Fruit fly (Drosophila melanogaster) whole organism, wandering third instar larva: Measurements from ENCODE around the gene ru.

Experiments
- Abd-B ChIP-seq: fragments of >200 bp; optimal IDR thresholded peaks from 2 replicates; lab custom pipeline; 2017; ENCODE audit warnings: missing biosample characterization, missing genetic modification characterization
- CG32264 ChIP-seq: fragments of 200-800 bp; sonication (Bioruptor generic); optimal IDR thresholded peaks from 2 replicates; lab custom pipeline; 2016; ENCODE audit warnings: missing biosample characterization, missing genetic modification characterization
- CG9705 ChIP-seq: fragments of 200-800 bp; sonication (Bioruptor generic); optimal IDR thresholded peaks from 2 replicates; lab custom pipeline; 2018; ENCODE audit warnings: missing biosample characterization, mild to moderate bottlenecking, missing genetic modification characterization
- CrebA ChIP-seq: fragments of 200-800 bp; sonication (Bioruptor generic); optimal IDR thresholded peaks from 2 replicates; lab custom pipeline; 2016; ENCODE audit warnings: missing biosample characterization, mild to moderate bottlenecking, missing genetic modification characterization, borderline replicate concordance
- Dfd ChIP-seq: fragments of >200 bp; optimal IDR thresholded peaks from 2 replicates; lab custom pipeline; 2017; ENCODE audit warnings: missing biosample characterization, missing genetic modification characterization
- Dif ChIP-seq: fragments of 200-275, 200-300 bp; sonication (Bioruptor generic); optimal IDR thresholded peaks from 2 replicates; lab custom pipeline; 2018; ENCODE audit warnings: missing biosample characterization, missing genetic modification characterization; ENCODE audit not compliant: partially characterized antibody
- GATAd ChIP-seq: sonication (Bioruptor generic); optimal IDR thresholded peaks from 2 replicates; lab custom pipeline; 2016; ENCODE audit warnings: missing biosample characterization, missing genetic modification characterization
- HLH106 ChIP-seq: fragments of 200-800 bp; optimal IDR thresholded peaks from 3 replicates; lab custom pipeline; 2019; ENCODE audit warnings: missing biosample characterization, mild to moderate bottlenecking, missing genetic modification characterization, moderate library complexity
- Hnf4 ChIP-seq: fragments of 200-800 bp; sonication (Bioruptor generic); optimal IDR thresholded peaks from 2 replicates; lab custom pipeline; 2016; ENCODE audit warnings: missing biosample characterization, mild to moderate bottlenecking, missing genetic modification characterization
- Hr78 ChIP-seq: fragments of >200 bp; optimal IDR thresholded peaks from 2 replicates; lab custom pipeline; 2017; ENCODE audit warnings: missing biosample characterization, missing genetic modification characterization
- Hr83 ChIP-seq: fragments of 200-300 bp; sonication (Bioruptor generic); optimal IDR thresholded peaks from 2 replicates; lab custom pipeline; 2016; ENCODE audit warnings: missing biosample characterization, mild to moderate bottlenecking, missing genetic modification characterization, moderate library complexity; ENCODE audit not compliant: poor library complexity, severe bottlenecking
- Jra ChIP-seq: sonication (Bioruptor generic); optimal IDR thresholded peaks from 2 replicates; lab custom pipeline; 2016; ENCODE audit warnings: missing biosample characterization, missing genetic modification characterization
- Mio ChIP-seq: sonication (Bioruptor generic); optimal IDR thresholded peaks from 2 replicates; lab custom pipeline; 2016; ENCODE audit warnings: missing biosample characterization, missing genetic modification characterization
- Myc ChIP-seq: fragments of >200 bp; optimal IDR thresholded peaks from 2 replicates; lab custom pipeline; 2017
- N ChIP-seq: fragments of >200 bp; optimal IDR thresholded peaks from 2 replicates; lab custom pipeline; 2018; ENCODE audit warnings: missing biosample characterization, missing external identifiers, missing genetic modification characterization
- OdsH ChIP-seq: fragments of 200-800 bp; sonication (Bioruptor generic); optimal IDR thresholded peaks from 2 replicates; lab custom pipeline; 2016; ENCODE audit warnings: missing biosample characterization, mild to moderate bottlenecking, missing genetic modification characterization
- Rel ChIP-seq, 2 experiments: fragments of 200-800 bp; sonication (Bioruptor generic) in 1 of 2; optimal IDR thresholded peaks; 2 replicates in 1 of 2; 3 replicates in 1 of 2; lab custom pipeline; 2016 to 2019; ENCODE audit warnings: mild to moderate bottlenecking in 2 of 2, missing biosample characterization in 2 of 2, missing genetic modification characterization in 2 of 2, moderate library complexity in 1 of 2
- Sp1 ChIP-seq: fragments of 200-800 bp; sonication (Bioruptor generic); optimal IDR thresholded peaks from 3 replicates; lab custom pipeline; 2019; ENCODE audit warnings: missing biosample characterization, mild to moderate bottlenecking, missing genetic modification characterization, moderate library complexity
- Vsx2 ChIP-seq: fragments of 200-300, 225-300 bp; sonication (Bioruptor generic); optimal IDR thresholded peaks from 2 replicates; lab custom pipeline; 2018; ENCODE audit warnings: missing biosample characterization, missing genetic modification characterization; ENCODE audit not compliant: partially characterized antibody
- br ChIP-seq: fragments of 200-800 bp; sonication (Bioruptor generic); optimal IDR thresholded peaks from 2 replicates; lab custom pipeline; 2016; ENCODE audit warnings: missing biosample characterization, missing genetic modification characterization
- brk ChIP-seq: fragments of 200-800 bp; sonication (Bioruptor generic); optimal IDR thresholded peaks from 2 replicates; lab custom pipeline; 2016; ENCODE audit warnings: missing biosample characterization, mild to moderate bottlenecking, missing genetic modification characterization
- dl ChIP-seq, 2 experiments: fragments of 175-275, 200-275 bp in 1 of 2; fragments of 200-275 bp in 1 of 2; sonication (Bioruptor generic); optimal IDR thresholded peaks; lab custom pipeline; 2018; ENCODE audit warnings: mild to moderate bottlenecking in 2 of 2, missing biosample characterization in 2 of 2, missing genetic modification characterization in 2 of 2, moderate library complexity in 2 of 2; ENCODE audit not compliant: partially characterized antibody in 2 of 2, insufficient read depth in 1 of 2
- dmrt93B ChIP-seq: fragments of 200-800 bp; sonication (Bioruptor generic); optimal IDR thresholded peaks from 2 replicates; lab custom pipeline; 2018; ENCODE audit warnings: missing biosample characterization, mild to moderate bottlenecking, missing genetic modification characterization
- dsf ChIP-seq: sonication (Bioruptor generic); optimal IDR thresholded peaks from 2 replicates; lab custom pipeline; 2016; ENCODE audit warnings: missing biosample characterization, missing genetic modification characterization, borderline replicate concordance
- ey ChIP-seq: fragments of 200-800 bp; sonication (Bioruptor generic); optimal IDR thresholded peaks from 2 replicates; lab custom pipeline; 2016; ENCODE audit warnings: missing biosample characterization, missing genetic modification characterization
- foxo ChIP-seq, 2 experiments: fragments of 200-800 bp; sonication (Bioruptor generic); optimal IDR thresholded peaks; 2 replicates in 1 of 2; 3 replicates in 1 of 2; lab custom pipeline; 2016 to 2017; ENCODE audit warnings: missing biosample characterization in 2 of 2, missing genetic modification characterization in 2 of 2
- fru ChIP-seq: fragments of 200-800 bp; sonication (Bioruptor generic); optimal IDR thresholded peaks from 3 replicates; lab custom pipeline; 2016; ENCODE audit warnings: missing biosample characterization, mild to moderate bottlenecking, missing genetic modification characterization
- h ChIP-seq: fragments of 200-800 bp; sonication (Bioruptor generic); optimal IDR thresholded peaks from 3 replicates; lab custom pipeline; 2016; ENCODE audit warnings: missing biosample characterization, mild to moderate bottlenecking, missing genetic modification characterization
- jim ChIP-seq: fragments of 175-275, 200-325 bp; sonication (Bioruptor generic); optimal IDR thresholded peaks from 2 replicates; lab custom pipeline; 2016; ENCODE audit warnings: missing biosample characterization, mild to moderate bottlenecking, missing genetic modification characterization
- lola ChIP-seq: fragments of >200 bp; optimal IDR thresholded peaks from 2 replicates; lab custom pipeline; 2017; ENCODE audit warnings: missing biosample characterization, missing genetic modification characterization
- pan ChIP-seq: fragments of >200 bp; optimal IDR thresholded peaks from 2 replicates; lab custom pipeline; 2017
- psq ChIP-seq: fragments of 200-800 bp; sonication (Bioruptor generic); optimal IDR thresholded peaks from 3 replicates; lab custom pipeline; 2017; ENCODE audit warnings: missing biosample characterization, mild to moderate bottlenecking, missing genetic modification characterization, moderate library complexity
- rgr ChIP-seq: fragments of 200-800 bp; sonication (Bioruptor generic); optimal IDR thresholded peaks from 3 replicates; lab custom pipeline; 2016; ENCODE audit warnings: missing biosample characterization, mild to moderate bottlenecking, missing genetic modification characterization
- sage ChIP-seq: fragments of 200-800 bp; sonication (Bioruptor generic); optimal IDR thresholded peaks from 2 replicates; lab custom pipeline; 2016; ENCODE audit warnings: missing biosample characterization, mild to moderate bottlenecking, missing genetic modification characterization
- sv ChIP-seq: fragments of 200-800 bp; sonication (Bioruptor generic); optimal IDR thresholded peaks from 3 replicates; lab custom pipeline; 2016; ENCODE audit warnings: missing biosample characterization, missing genetic modification characterization
- tai ChIP-seq: sonication (Bioruptor generic); optimal IDR thresholded peaks from 2 replicates; lab custom pipeline; 2016; ENCODE audit warnings: missing biosample characterization, missing genetic modification characterization
- usp ChIP-seq: fragments of >200 bp; optimal IDR thresholded peaks from 2 replicates; lab custom pipeline; 2017; ENCODE audit warnings: missing biosample characterization, missing genetic modification characterization
- woc ChIP-seq: sonication (Bioruptor generic); optimal IDR thresholded peaks from 2 replicates; lab custom pipeline; 2016; ENCODE audit warnings: missing biosample characterization, mild to moderate bottlenecking, missing genetic modification characterization

The ru gene

DNA sequence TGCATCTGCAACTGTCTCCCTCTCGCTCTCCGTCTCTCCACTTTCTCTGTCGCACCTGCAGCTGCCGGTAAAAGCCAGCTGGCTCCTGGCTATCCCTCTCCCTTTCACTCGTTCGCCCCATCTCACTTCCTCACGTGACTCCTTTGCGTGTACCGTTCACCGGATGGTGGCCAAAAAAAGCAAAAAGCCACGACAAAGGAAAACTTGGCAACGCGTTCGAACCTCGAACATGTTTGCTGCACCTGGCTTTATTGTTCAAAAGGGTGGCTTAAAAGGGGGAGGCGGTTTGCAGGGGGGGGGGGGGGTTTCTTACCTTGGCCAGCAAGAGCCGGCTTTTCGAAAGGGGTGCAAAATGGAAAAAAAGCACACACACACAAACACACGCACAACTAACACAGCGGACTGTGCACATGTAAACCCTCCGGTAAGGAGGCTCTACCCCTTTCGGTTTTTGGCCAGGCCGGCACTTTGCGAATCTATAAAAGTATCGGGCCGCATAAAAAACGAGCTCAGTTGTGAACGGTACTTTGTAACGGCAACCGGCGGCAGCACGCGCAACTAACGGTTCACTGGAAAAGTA, at the start of gene ru:
ru (plus strand) TSS at position 530 of the 580 bp plus-strand sequence.
- TF ChIP-seq Vsx2 (GFP tag; lab: Kevin White, UChicago) (no peak), usp (no peak), Mio (GFP tag; lab: Kevin White, UChicago) (no peak), Dfd (GFP tag; lab: Kevin White, UChicago) (no peak), sage (GFP tag; lab: Kevin White, UChicago) (no peak), Myc (lab: Kevin White, UChicago) (no peak), CG9705 (no peak), tai (no peak), ey (GFP tag; lab: Kevin White, UChicago) (no peak), pan (lab: Kevin White, UChicago) (no peak), Rel (GFP tag; optimal IDR thresholded peaks at IDR 0.05; lab: Kevin White, UChicago) (no peak), Rel (tag; optimal IDR thresholded peaks at IDR 0.05; lab: Kevin White, UChicago) (no peak), N (GFP tag; lab: Kevin White, UChicago) (no peak), psq (GFP tag; lab: Kevin White, UChicago) (no peak)

DNA sequence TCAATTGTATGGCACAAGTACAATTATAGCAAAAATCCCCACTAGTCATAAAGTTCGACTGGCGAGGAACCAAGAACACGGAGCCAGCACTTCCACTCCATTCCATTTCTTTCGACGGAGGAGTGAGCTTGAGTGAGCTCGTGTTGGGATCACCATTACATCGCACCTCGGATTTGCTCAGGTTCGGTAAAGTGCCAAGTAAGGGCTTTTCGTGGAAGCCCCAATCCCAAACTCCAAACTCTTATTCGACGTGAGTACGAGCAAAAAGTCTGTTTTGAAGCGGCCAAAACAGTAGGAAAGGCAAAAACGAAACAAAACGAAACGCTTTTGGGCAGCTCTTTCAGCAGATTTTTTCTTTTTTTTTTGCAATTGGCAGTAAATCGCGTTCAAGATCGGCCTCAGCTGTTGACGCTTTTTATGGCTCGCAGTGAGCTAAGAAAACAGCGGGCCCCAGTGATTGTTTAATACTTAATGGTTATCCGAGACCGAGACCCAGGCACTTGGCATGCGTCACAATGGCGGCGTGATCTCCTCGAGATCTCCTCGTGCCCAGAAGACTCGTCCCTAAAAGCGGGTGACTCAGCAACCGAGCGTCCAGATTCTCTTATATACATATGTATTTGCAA, 49.4 kb upstream of the ru start:
- TF ChIP-seq CG32264 (GFP tag; lab: Kevin White, UChicago) = peak; percentile 30
- no peak for TF ChIP-seq lola
- no peak for TF ChIP-seq foxo (GFP tag; optimal IDR thresholded peaks at IDR 0.05; lab: Kevin White, UChicago)
- no peak for TF ChIP-seq Myc (lab: Kevin White, UChicago)
- TF ChIP-seq Sp1 (GFP tag; lab: Kevin White, UChicago) = peak; percentile 32
- TF ChIP-seq dmrt93B (GFP tag; lab: Kevin White, UChicago) = no peak
- peak; percentile 71 for TF ChIP-seq h (GFP tag; lab: Kevin White, UChicago)
- no peak for TF ChIP-seq Hr78
- no peak for TF ChIP-seq Abd-B
- no peak for TF ChIP-seq HLH106
- TF ChIP-seq Rel (GFP tag; optimal IDR thresholded peaks at IDR 0.05; lab: Kevin White, UChicago) = peak; percentile 44
- TF ChIP-seq Rel (tag; optimal IDR thresholded peaks at IDR 0.05; lab: Kevin White, UChicago) = peak; percentile 48
- no peak for TF ChIP-seq CrebA (GFP tag; lab: Kevin White, UChicago)
- no peak for TF ChIP-seq tai
- TF ChIP-seq dsf (GFP tag; lab: Kevin White, UChicago) = no peak
- TF ChIP-seq brk (GFP tag; lab: Kevin White, UChicago) = no peak
- no peak for TF ChIP-seq pan (lab: Kevin White, UChicago)
- TF ChIP-seq N (GFP tag; lab: Kevin White, UChicago) = no peak
- TF ChIP-seq psq (GFP tag; lab: Kevin White, UChicago) = peak; percentile 53
- no peak for TF ChIP-seq sv
- no peak for TF ChIP-seq Vsx2 (GFP tag; lab: Kevin White, UChicago)
- peak; percentile 58 for TF ChIP-seq OdsH
- no peak for TF ChIP-seq CG9705
- peak; percentile 62 for TF ChIP-seq br
- no peak for TF ChIP-seq GATAd (GFP tag; lab: Kevin White, UChicago)
- TF ChIP-seq Dif (GFP tag; lab: Kevin White, UChicago) = no peak
- TF ChIP-seq Hr83 (GFP tag; lab: Kevin White, UChicago) = peak; percentile 63
- TF ChIP-seq Jra (GFP tag; lab: Kevin White, UChicago) = peak; percentile 94
- peak; percentile 56 for TF ChIP-seq Hnf4 (GFP tag; lab: Kevin White, UChicago)
- TF ChIP-seq ey (GFP tag; lab: Kevin White, UChicago) = no peak
- TF ChIP-seq woc (GFP tag; lab: Kevin White, UChicago) = no peak
- peak; percentile 75 for TF ChIP-seq sage (GFP tag; lab: Kevin White, UChicago)
- peak; percentile 59 for TF ChIP-seq fru (GFP tag; lab: Kevin White, UChicago)
- TF ChIP-seq Mio (GFP tag; lab: Kevin White, UChicago) = no peak
- TF ChIP-seq rgr (GFP tag; lab: Kevin White, UChicago) = peak; percentile 41
- no peak for TF ChIP-seq dl (GFP tag; optimal IDR thresholded peaks at IDR 0.05; lab: Kevin White, UChicago; ENCODE audit: insufficient read depth in 1 of 2, partially characterized antibody in 2 of 2)
- TF ChIP-seq jim (GFP tag; lab: Kevin White, UChicago) = no peak
- TF ChIP-seq Dfd (GFP tag; lab: Kevin White, UChicago) = no peak
- TF ChIP-seq usp = no peak
- TF ChIP-seq, all 38 proteins: peak for 13
